Worm (Caenorhabditis elegans) whole organism, early embryonic: Measurements from ENCODE around the gene unc-82.

ENCODE experiments used
- aly-1 ChIP-seq: sonication (generic microtip); optimal IDR thresholded peaks from 2 replicates; lab custom pipeline; 2016; ENCODE audit warnings: missing genetic modification characterization, missing compliant biosample characterization
- ama-1 ChIP-seq: fragments of 150-350 bp; optimal IDR thresholded peaks from 2 replicates; lab custom pipeline; 2014
- ceh-36 ChIP-seq: sonication (generic microtip); optimal IDR thresholded peaks from 2 replicates; lab custom pipeline; 2016; ENCODE audit warnings: missing genetic modification characterization, inconsistent platforms, missing compliant biosample characterization
- ets-7 ChIP-seq: sonication (generic microtip); optimal IDR thresholded peaks from 2 replicates; lab custom pipeline; 2016; ENCODE audit warnings: missing genotype, missing genetic modification characterization, missing compliant biosample characterization
- flt-1 ChIP-seq: fragments of 200-800 bp; sonication (Bioruptor generic); IDR thresholded peaks from 2 replicates; pipeline ENCODE4 v1.3.6; 2022; ENCODE audit warnings: missing genetic modification characterization, missing compliant biosample characterization
- hmg-4 ChIP-seq: fragments of 200-800 bp; sonication (Bioruptor generic); optimal IDR thresholded peaks from 2 replicates; lab custom pipeline; 2018; ENCODE audit warnings: mild to moderate bottlenecking, missing genetic modification characterization, missing compliant biosample characterization
- hnd-1 ChIP-seq: sonication (generic microtip); optimal IDR thresholded peaks from 2 replicates; lab custom pipeline; 2016; ENCODE audit warnings: missing genetic modification characterization, missing compliant biosample characterization
- pes-1 ChIP-seq: fragments of 200-800 bp; sonication (Bioruptor generic); IDR thresholded peaks from 2 replicates; pipeline ENCODE4 v1.3.6; 2022; ENCODE audit warnings: missing genetic modification reagents, missing genetic modification characterization, missing compliant biosample characterization
- sea-1 ChIP-seq: fragments of 200-800 bp; sonication (Bioruptor generic); conservative IDR thresholded peaks from 2 replicates; pipeline ENCODE4 v1.3.6; 2022; ENCODE audit warnings: missing genetic modification characterization, missing compliant biosample characterization

DNA sequence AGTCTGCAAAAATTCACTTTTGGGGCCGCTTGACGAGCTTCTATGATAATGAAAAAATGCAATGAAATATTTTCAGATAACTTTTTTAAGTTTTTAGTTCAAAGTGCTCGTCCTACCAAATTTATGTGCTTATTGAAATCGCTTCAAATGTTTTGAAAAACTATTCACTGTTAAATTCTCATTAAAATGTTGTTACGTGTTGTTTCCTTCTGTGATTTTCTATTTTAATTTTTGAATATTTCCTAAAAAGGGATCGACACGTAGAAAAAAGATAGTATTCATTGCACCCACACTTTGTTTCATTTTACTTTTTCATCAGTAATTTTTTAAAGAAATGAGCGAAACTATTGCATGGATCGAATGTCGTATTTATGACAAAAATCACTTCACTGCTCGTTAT lies 5.5 kb upstream of the unc-82 start, which contains the start of gene B0496.6:
- TF ChIP-seq ama-1 (no peak), pes-1 (GFP tag; lab: Robert Waterston, UW) (no peak), ceh-36 (no peak), sea-1 (no peak), hnd-1 (tag; lab: Kevin White, UChicago) (no peak), ets-7 (tag; lab: Kevin White, UChicago) (no peak), aly-1 (tag; lab: Kevin White, UChicago) (no peak), hmg-4 (GFP tag; lab: Kevin White, UChicago) (no peak), flt-1 (GFP tag; lab: Robert Waterston, UW) (no peak)
